Worm (Caenorhabditis elegans): ENCODE measurements around the gene osta-3.

DNA sequence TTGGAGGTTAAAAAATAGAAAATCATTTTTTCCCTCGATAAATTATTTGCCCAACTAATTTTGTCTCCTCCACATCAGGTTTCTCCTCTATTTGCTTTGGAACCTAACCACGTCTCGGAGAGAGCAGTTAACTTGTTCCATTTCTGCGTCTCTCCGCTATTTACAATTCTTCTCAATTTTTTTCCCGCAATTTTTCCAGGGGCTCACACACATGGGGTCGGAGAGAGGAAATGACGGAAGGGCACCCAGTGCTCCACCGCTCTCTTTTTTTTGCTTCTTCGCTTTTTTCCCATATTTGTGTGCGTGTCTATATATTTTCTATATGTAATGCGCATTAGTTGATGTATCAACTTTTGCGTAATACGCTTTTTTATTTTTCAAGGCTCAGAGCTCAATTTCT is 1.7 kb upstream of the osta-3 start:
- TF ChIP-seq dao-5 (tag; optimal IDR thresholded peaks at IDR 0.05) (no peak), W03F9.2 (tag; optimal IDR thresholded peaks at IDR 0.05) (no peak)

Measured in whole organism, L4/young adult.